Worm (Caenorhabditis elegans) whole organism, L2 larva: ENCODE measurements around the gene F19H6.5.
A peak's percentile ranks its signal among the peaks of the same experiment; 100 is the strongest.

Experiments used
- C34F6.9 ChIP-seq: fragments of 150-350 bp; optimal IDR thresholded peaks from 2 replicates; lab custom pipeline; 2014; ENCODE audit warnings: missing biosample characterization, missing genetic modification characterization
- F13H6.1 ChIP-seq: sonication (generic microtip); optimal IDR thresholded peaks from 2 replicates; lab custom pipeline; 2016; ENCODE audit warnings: missing genetic modification characterization, missing compliant biosample characterization
- Y55F3AM.14 ChIP-seq: fragments of 200-800 bp; sonication (Bioruptor generic); optimal IDR thresholded peaks from 2 replicates; lab custom pipeline; 2018; ENCODE audit warnings: mild to moderate bottlenecking, missing genetic modification characterization, missing compliant biosample characterization
- alr-1 ChIP-seq: fragments of 150-350 bp; optimal IDR thresholded peaks from 2 replicates; lab custom pipeline; 2014; ENCODE audit warnings: missing biosample characterization, missing genetic modification characterization
- aly-2 ChIP-seq: fragments of 150-350 bp; optimal IDR thresholded peaks from 2 replicates; lab custom pipeline; 2014; ENCODE audit warnings: missing biosample characterization, missing genetic modification characterization
- ama-1 ChIP-seq: fragments of 150-350 bp; optimal IDR thresholded peaks from 2 replicates; lab custom pipeline; 2018; ENCODE audit warnings: inconsistent platforms
- blmp-1 ChIP-seq: sonication (generic microtip); optimal IDR thresholded peaks from 2 replicates; lab custom pipeline; 2017; ENCODE audit warnings: missing genetic modification characterization, mild to moderate bottlenecking, missing compliant biosample characterization, antibody characterized with exemption, moderate library complexity; ENCODE audit not compliant: insufficient read depth
- ceh-16 ChIP-seq: fragments of 150-350 bp; optimal IDR thresholded peaks from 2 replicates; lab custom pipeline; 2014; ENCODE audit warnings: missing biosample characterization, missing genetic modification characterization
- crh-2 ChIP-seq: sonication (generic microtip); optimal IDR thresholded peaks from 2 replicates; lab custom pipeline; 2017; ENCODE audit warnings: missing biosample characterization, missing genetic modification characterization
- dmd-4 ChIP-seq: sonication (generic microtip); optimal IDR thresholded peaks from 2 replicates; lab custom pipeline; 2017; ENCODE audit warnings: missing biosample characterization, missing genetic modification characterization
- egl-27 ChIP-seq: sonication (generic microtip); optimal IDR thresholded peaks from 3 replicates; lab custom pipeline; 2017; ENCODE audit warnings: missing biosample characterization, missing genetic modification reagents, missing genetic modification characterization
- elt-3 ChIP-seq: sonication (generic microtip); optimal IDR thresholded peaks from 2 replicates; lab custom pipeline; 2017; ENCODE audit warnings: missing biosample characterization, missing genetic modification characterization
- fos-1 ChIP-seq: fragments of 150-350 bp; optimal IDR thresholded peaks from 2 replicates; lab custom pipeline; 2014; ENCODE audit warnings: missing biosample characterization, missing genetic modification characterization
- gmeb-1 ChIP-seq: fragments of 150-350 bp; optimal IDR thresholded peaks from 2 replicates; lab custom pipeline; 2014; ENCODE audit warnings: missing biosample characterization, missing genetic modification characterization
- lin-13 ChIP-seq: fragments of 150-350 bp; optimal IDR thresholded peaks from 2 replicates; lab custom pipeline; 2014; ENCODE audit warnings: missing biosample characterization, missing genetic modification reagents, missing genetic modification characterization
- lin-39 ChIP-seq: fragments of 150-350 bp; optimal IDR thresholded peaks from 2 replicates; lab custom pipeline; 2014; ENCODE audit warnings: missing biosample characterization, missing genetic modification reagents, missing genetic modification characterization
- lsy-2 ChIP-seq, 2 experiments: fragments of 150-350 bp in 1 of 2; sonication (generic microtip) in 1 of 2; optimal IDR thresholded peaks; 2 replicates each; lab custom pipeline; 2014 to 2017; ENCODE audit warnings: missing biosample characterization in 2 of 2, missing genetic modification characterization in 2 of 2
- mab-5 ChIP-seq: fragments of 150-350 bp; optimal IDR thresholded peaks from 2 replicates; lab custom pipeline; 2014; ENCODE audit warnings: missing biosample characterization, missing genetic modification characterization
- mbf-1 ChIP-seq: sonication (generic microtip); optimal IDR thresholded peaks from 2 replicates; lab custom pipeline; 2017; ENCODE audit warnings: missing biosample characterization, missing genetic modification characterization
- mdl-1 ChIP-seq, 2 experiments: fragments of 150-350 bp in 1 of 2; sonication (generic microtip) in 1 of 2; optimal IDR thresholded peaks; 2 replicates each; lab custom pipeline; 2017; ENCODE audit warnings: missing biosample characterization in 2 of 2, missing genetic modification characterization in 2 of 2
- nhr-11 ChIP-seq: fragments of 150-350 bp; optimal IDR thresholded peaks from 2 replicates; lab custom pipeline; 2014; ENCODE audit warnings: missing biosample characterization, missing genetic modification characterization
- nhr-12 ChIP-seq: fragments of 150-350 bp; optimal IDR thresholded peaks from 2 replicates; lab custom pipeline; 2014; ENCODE audit warnings: missing biosample characterization, missing genetic modification characterization
- nhr-129 ChIP-seq: fragments of 150-350 bp; optimal IDR thresholded peaks from 2 replicates; lab custom pipeline; 2014; ENCODE audit warnings: missing biosample characterization, missing genetic modification characterization
- nhr-21 ChIP-seq: fragments of 150-350 bp; optimal IDR thresholded peaks from 2 replicates; lab custom pipeline; 2014; ENCODE audit warnings: missing biosample characterization, missing genetic modification characterization
- nhr-237 ChIP-seq: fragments of 150-350 bp; optimal IDR thresholded peaks from 2 replicates; lab custom pipeline; 2014; ENCODE audit warnings: missing biosample characterization, missing genetic modification characterization
- nhr-77 ChIP-seq: fragments of 150-350 bp; optimal IDR thresholded peaks from 2 replicates; lab custom pipeline; 2014; ENCODE audit warnings: missing biosample characterization, missing genetic modification characterization
- peb-1 ChIP-seq: fragments of 150-350 bp; optimal IDR thresholded peaks from 2 replicates; lab custom pipeline; 2014; ENCODE audit warnings: missing biosample characterization, missing genetic modification characterization
- sem-4 ChIP-seq: fragments of 150-350 bp; optimal IDR thresholded peaks from 2 replicates; lab custom pipeline; 2014; ENCODE audit warnings: missing biosample characterization, missing genetic modification reagents, missing genetic modification characterization
- skn-1 ChIP-seq: sonication (generic microtip); optimal IDR thresholded peaks from 2 replicates; lab custom pipeline; 2017; ENCODE audit warnings: missing biosample characterization, missing genetic modification characterization
- sma-3 ChIP-seq: sonication (generic microtip); optimal IDR thresholded peaks from 2 replicates; lab custom pipeline; 2016; ENCODE audit warnings: missing genetic modification reagents, missing genetic modification characterization, missing compliant biosample characterization
- sma-9 ChIP-seq, 2 experiments: fragments of 150-350 bp in 1 of 2; sonication (generic microtip) in 1 of 2; optimal IDR thresholded peaks; 2 replicates each; lab custom pipeline; 2014 to 2016; ENCODE audit warnings: missing genetic modification characterization in 2 of 2, mild to moderate bottlenecking in 1 of 2, missing biosample characterization in 1 of 2, missing compliant biosample characterization in 1 of 2, missing genetic modification reagents in 1 of 2, moderate library complexity in 1 of 2
- snpc-4 ChIP-seq: fragments of 150-350 bp; optimal IDR thresholded peaks from 2 replicates; lab custom pipeline; 2014; ENCODE audit warnings: missing biosample characterization, missing genetic modification characterization
- unc-62 ChIP-seq: fragments of 150-350 bp; optimal IDR thresholded peaks from 2 replicates; lab custom pipeline; 2014; ENCODE audit warnings: missing biosample characterization, missing genetic modification reagents, missing genetic modification characterization
- zag-1 ChIP-seq: fragments of 150-350 bp; optimal IDR thresholded peaks from 2 replicates; lab custom pipeline; 2014; ENCODE audit warnings: missing biosample characterization, missing genetic modification characterization
- ztf-1 ChIP-seq: fragments of 200-800 bp; sonication (Bioruptor generic); conservative IDR thresholded peaks from 2 replicates; pipeline ENCODE4 v1.3.6; 2022; ENCODE audit warnings: missing genetic modification characterization, missing compliant biosample characterization
- ztf-11 ChIP-seq: sonication (generic microtip); optimal IDR thresholded peaks from 2 replicates; lab custom pipeline; 2017; ENCODE audit warnings: missing biosample characterization, missing genetic modification characterization
- ztf-4 ChIP-seq: fragments of 150-350 bp; optimal IDR thresholded peaks from 2 replicates; lab custom pipeline; 2014; ENCODE audit warnings: missing biosample characterization, missing genetic modification characterization

Gene F19H6.5

DNA sequence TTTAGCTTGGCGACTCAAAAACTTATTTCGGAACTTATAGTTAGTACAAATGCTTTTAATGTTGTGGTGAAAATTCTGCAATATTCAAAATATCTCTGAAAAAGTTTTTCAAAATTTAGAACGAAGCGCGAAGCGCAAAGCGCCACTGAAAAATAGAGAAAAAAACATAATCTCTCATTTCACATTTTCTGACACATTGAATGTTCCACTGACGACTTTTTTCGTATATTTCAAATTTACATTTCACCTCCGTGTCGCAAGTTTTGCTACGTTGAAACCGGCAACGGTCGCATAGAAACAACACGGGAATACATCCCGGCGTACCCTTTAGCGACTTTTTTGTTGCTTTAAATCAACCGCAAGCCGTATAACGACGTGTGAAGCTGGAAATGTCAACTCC is 16.4 kb downstream of the F19H6.5 start, which contains the start of gene F42F12.14:
F42F12.14 (plus strand) TSS at position 301 of the 400 bp plus-strand sequence.
- no peak for TF ChIP-seq nhr-12
- TF ChIP-seq lin-39, result no peak
- no peak for TF ChIP-seq unc-62 (GFP tag; lab: Kevin White, UChicago)
- TF ChIP-seq nhr-21 (tag; lab: Kevin White, UChicago), result no peak
- TF ChIP-seq F13H6.1, result no peak
- no peak for TF ChIP-seq mbf-1 (tag; lab: Kevin White, UChicago)
- TF ChIP-seq nhr-77 (tag; lab: Kevin White, UChicago), result no peak
- TF ChIP-seq aly-2 (tag; lab: Kevin White, UChicago), result no peak
- TF ChIP-seq elt-3 (tag; lab: Kevin White, UChicago), result no peak
- TF ChIP-seq mab-5 (tag; lab: Kevin White, UChicago), result no peak
- TF ChIP-seq snpc-4, result no peak
- TF ChIP-seq ama-1 (lab: Kevin White, UChicago), result no peak
- no peak for TF ChIP-seq dmd-4 (tag; lab: Kevin White, UChicago)
- TF ChIP-seq lin-13 (GFP tag; lab: Kevin White, UChicago), result no peak
- no peak for TF ChIP-seq sem-4 (tag; lab: Kevin White, UChicago)
- no peak for TF ChIP-seq peb-1 (tag; lab: Kevin White, UChicago)
- TF ChIP-seq Y55F3AM.14, result no peak

ce11 chrX:12347822-12348221 is 16.9 kb downstream of the F19H6.5 start:
- TF ChIP-seq mab-5 (tag; lab: Kevin White, UChicago) (no peak), nhr-129 (peak; percentile 61), C34F6.9 (tag; lab: Kevin White, UChicago) (peak; percentile 13), sma-9 (GFP tag; optimal IDR thresholded peaks at IDR 0.05; lab: Kevin White, UChicago) (peak; percentile 55), sma-9 (tag; optimal IDR thresholded peaks at IDR 0.05; lab: Kevin White, UChicago) (no peak), nhr-237 (tag; lab: Kevin White, UChicago) (no peak), nhr-21 (tag; lab: Kevin White, UChicago) (peak; percentile 31), sma-3 (GFP tag; lab: Kevin White, UChicago) (peak; percentile 34), Y55F3AM.14 (no peak), egl-27 (tag; lab: Kevin White, UChicago) (peak; percentile 19), crh-2 (tag; lab: Kevin White, UChicago) (peak; percentile 35), fos-1 (tag; lab: Kevin White, UChicago) (peak; percentile 21)

DNA sequence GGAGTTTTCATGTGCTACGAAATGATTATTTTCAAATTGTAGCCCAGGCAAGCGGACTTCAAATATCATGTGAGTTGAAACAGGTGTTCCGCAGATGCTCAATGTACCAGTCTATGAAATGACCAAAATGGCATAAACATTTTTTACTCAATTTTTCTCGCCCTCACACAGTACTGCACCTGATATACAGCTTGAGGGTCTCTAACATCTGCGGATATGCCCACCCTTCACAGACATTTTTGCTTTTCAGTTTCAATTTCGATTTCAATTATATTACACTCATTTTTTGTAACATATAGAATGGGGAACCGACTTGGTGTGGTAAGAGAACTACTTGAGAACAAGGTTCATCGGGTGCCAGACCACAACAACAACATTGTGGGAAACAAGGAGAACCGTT is 18.0 kb downstream of the F19H6.5 start, which contains the start of gene F42F12.11:
F42F12.11 (plus strand) TSS at position 301 of the 400 bp plus-strand sequence.
- no peak for TF ChIP-seq alr-1
- no peak for TF ChIP-seq blmp-1 (tag; lab: Kevin White, UChicago)
- TF ChIP-seq nhr-11 (tag; lab: Kevin White, UChicago), result no peak
- TF ChIP-seq ceh-16 (tag; lab: Kevin White, UChicago), result no peak
- no peak for TF ChIP-seq nhr-12
- TF ChIP-seq lsy-2 (tag; optimal IDR thresholded peaks at IDR 0.05; lab: Kevin White, UChicago), result no peak
- TF ChIP-seq lin-13 (GFP tag; lab: Kevin White, UChicago), result no peak
- TF ChIP-seq sma-9 (GFP tag; optimal IDR thresholded peaks at IDR 0.05; lab: Kevin White, UChicago), result no peak
- TF ChIP-seq sma-9 (tag; optimal IDR thresholded peaks at IDR 0.05; lab: Kevin White, UChicago), result no peak
- TF ChIP-seq ztf-11 (tag; lab: Kevin White, UChicago), result no peak
- no peak for TF ChIP-seq nhr-129
- no peak for TF ChIP-seq unc-62 (GFP tag; lab: Kevin White, UChicago)
- no peak for TF ChIP-seq peb-1 (tag; lab: Kevin White, UChicago)
- no peak for TF ChIP-seq Y55F3AM.14
- no peak for TF ChIP-seq fos-1 (tag; lab: Kevin White, UChicago)

DNA sequence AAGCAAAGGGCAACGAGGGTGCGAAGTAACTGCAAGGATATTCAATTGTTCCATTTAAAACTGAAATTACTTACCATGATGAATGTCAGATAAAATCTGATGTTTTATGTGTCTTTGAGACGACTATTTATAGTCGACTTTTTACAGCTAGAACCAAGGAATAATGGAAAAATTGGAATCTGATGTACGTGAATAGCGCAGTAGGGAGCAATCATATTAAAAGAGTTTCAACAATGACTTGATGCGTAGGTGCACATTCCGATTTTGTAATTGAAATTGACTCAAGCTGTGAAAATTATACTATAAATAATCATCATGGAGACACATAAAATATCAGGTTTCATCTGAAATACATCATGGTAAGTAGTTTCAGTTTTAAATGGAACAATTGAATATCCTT is 21.4 kb downstream of the F19H6.5 start, which contains the start of the genes nspc-9 and nspc-10:
nspc-9 (minus strand) TSS at position 101 of the 400 bp plus-strand sequence.
nspc-10 (plus strand) TSS at position 331 of the 400 bp plus-strand sequence.
- TF ChIP-seq mdl-1 (tag; optimal IDR thresholded peaks at IDR 0.05; lab: Kevin White, UChicago) (no peak), zag-1 (tag; lab: Kevin White, UChicago) (no peak), gmeb-1 (tag; lab: Kevin White, UChicago) (no peak), mbf-1 (tag; lab: Kevin White, UChicago) (no peak), ztf-4 (no peak), skn-1 (tag; lab: Kevin White, UChicago) (no peak), ztf-11 (tag; lab: Kevin White, UChicago) (no peak), ztf-1 (GFP tag; lab: Robert Waterston, UW) (no peak), nhr-129 (no peak), nhr-237 (tag; lab: Kevin White, UChicago) (no peak), crh-2 (tag; lab: Kevin White, UChicago) (no peak), F13H6.1 (no peak)
